Worm (Caenorhabditis elegans): Measurements from ENCODE around the gene Y22D7AL.16.
A peak's percentile ranks its signal among the peaks of the same experiment; 100 is the strongest.

Gene Y22D7AL.16

DNA sequence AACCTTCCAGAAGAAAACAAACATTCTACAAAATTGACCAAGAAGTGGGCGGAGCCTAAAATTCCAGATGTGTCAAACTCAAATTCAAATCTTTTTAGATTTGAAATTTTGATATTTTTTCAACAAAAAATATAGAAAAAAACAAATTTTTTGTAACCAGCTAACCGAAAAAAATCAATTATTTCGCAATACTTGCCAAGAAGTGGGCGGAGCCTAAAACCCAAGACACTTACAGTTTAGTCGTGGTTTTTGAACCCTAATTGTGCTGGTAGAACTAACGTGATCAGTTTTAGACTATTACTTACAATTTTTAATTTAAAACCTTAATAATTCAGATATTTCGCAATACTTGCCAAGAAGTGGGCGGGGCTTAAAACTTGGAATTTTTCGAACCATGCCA lies 8.3 kb upstream of the Y22D7AL.16 start:
- TF ChIP-seq ZK546.5 (tag; optimal IDR thresholded peaks at IDR 0.05) = no peak
- no peak for TF ChIP-seq daf-12 (tag; optimal IDR thresholded peaks at IDR 0.05)
- TF ChIP-seq ceh-28 (tag; optimal IDR thresholded peaks at IDR 0.05) = no peak
- TF ChIP-seq elt-3 (tag; optimal IDR thresholded peaks at IDR 0.05) = no peak
- no peak for TF ChIP-seq hmg-11 (tag; optimal IDR thresholded peaks at IDR 0.05)
- TF ChIP-seq elt-1 (tag; optimal IDR thresholded peaks at IDR 0.05) = no peak
- TF ChIP-seq ztf-11 (tag; optimal IDR thresholded peaks at IDR 0.05) = no peak
- no peak for TF ChIP-seq nhr-11 (tag; optimal IDR thresholded peaks at IDR 0.05)
- TF ChIP-seq nhr-76 (tag; optimal IDR thresholded peaks at IDR 0.05) = no peak
- TF ChIP-seq lsy-12 (tag; optimal IDR thresholded peaks at IDR 0.05) = no peak
- TF ChIP-seq unc-39 (tag; optimal IDR thresholded peaks at IDR 0.05) = no peak
- TF ChIP-seq ceh-16 (tag; optimal IDR thresholded peaks at IDR 0.05) = no peak
- TF ChIP-seq nhr-77 (tag; optimal IDR thresholded peaks at IDR 0.05) = no peak
- no peak for TF ChIP-seq nhr-43 (tag; optimal IDR thresholded peaks at IDR 0.05; ENCODE audit: poor library complexity, severe bottlenecking)
- TF ChIP-seq nfya-1 (tag; optimal IDR thresholded peaks at IDR 0.05; ENCODE audit: insufficient read depth) = no peak

DNA sequence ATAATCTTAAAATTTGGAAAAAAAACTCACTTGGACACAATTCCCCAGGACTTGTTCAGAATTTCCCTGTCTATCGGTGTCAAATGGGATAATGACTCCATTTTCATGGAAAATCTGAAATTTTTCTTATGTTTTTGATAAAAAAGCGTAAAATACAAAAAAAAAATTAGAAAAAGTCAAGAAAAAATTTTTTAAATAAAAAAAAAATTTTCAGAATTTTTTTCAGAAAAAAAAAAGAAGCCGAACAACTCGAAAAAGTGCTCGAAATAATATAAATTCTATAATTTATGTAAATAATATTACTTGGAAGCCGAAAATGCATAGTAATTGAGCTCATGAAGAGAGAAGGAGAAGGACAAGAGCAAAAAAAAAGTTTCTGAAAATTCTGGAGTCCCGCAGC lies 3.5 kb upstream of the Y22D7AL.16 start, which contains the start of gene glb-30:
TSS of gene glb-30 (minus strand) at position 101 of the 400 bp plus-strand sequence.
- no peak for TF ChIP-seq mml-1 (tag; optimal IDR thresholded peaks at IDR 0.05)
- no peak for TF ChIP-seq pha-4 (tag; optimal IDR thresholded peaks at IDR 0.05)
- no peak for TF ChIP-seq eor-1 (tag; optimal IDR thresholded peaks at IDR 0.05)
- TF ChIP-seq nhr-11 (tag; optimal IDR thresholded peaks at IDR 0.05) = no peak
- TF ChIP-seq jun-1 (tag; optimal IDR thresholded peaks at IDR 0.05) = no peak
- TF ChIP-seq nhr-76 (tag; optimal IDR thresholded peaks at IDR 0.05) = no peak
- TF ChIP-seq aly-2 (tag; optimal IDR thresholded peaks at IDR 0.05) = no peak
- no peak for TF ChIP-seq skn-1 (tag; optimal IDR thresholded peaks at IDR 0.05)
- TF ChIP-seq ceh-16 (tag; optimal IDR thresholded peaks at IDR 0.05) = no peak
- TF ChIP-seq fkh-2 (tag; optimal IDR thresholded peaks at IDR 0.05) = no peak

DNA sequence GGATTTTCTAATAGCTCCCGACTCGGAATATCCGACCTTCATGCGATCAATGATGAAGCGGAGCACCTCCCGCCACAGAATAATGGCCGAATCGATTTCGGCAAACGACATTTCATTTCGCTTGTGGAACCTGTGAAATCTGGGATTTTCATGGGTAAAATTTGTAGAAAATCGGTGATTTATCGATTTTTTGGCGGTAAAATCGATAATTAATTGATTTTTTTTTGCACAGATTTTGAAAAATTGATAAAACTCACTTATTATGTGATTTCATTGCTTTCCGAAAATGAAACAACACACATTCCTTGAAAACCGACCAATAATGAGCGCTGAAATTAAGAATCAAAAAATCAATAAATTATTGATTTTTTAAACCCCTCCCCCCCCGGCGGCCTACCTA lies 1.9 kb upstream of the Y22D7AL.16 start:
- TF ChIP-seq mdl-1 (tag; optimal IDR thresholded peaks at IDR 0.05) = no peak
- TF ChIP-seq daf-12 (tag; optimal IDR thresholded peaks at IDR 0.05) = no peak
- no peak for TF ChIP-seq nfya-1 (tag; optimal IDR thresholded peaks at IDR 0.05; ENCODE audit: insufficient read depth)
- TF ChIP-seq mml-1 (tag; optimal IDR thresholded peaks at IDR 0.05) = no peak
- no peak for TF ChIP-seq unc-62 (GFP tag; optimal IDR thresholded peaks at IDR 0.05)
- no peak for TF ChIP-seq elt-1 (tag; optimal IDR thresholded peaks at IDR 0.05)
- TF ChIP-seq fos-1 (tag; optimal IDR thresholded peaks at IDR 0.05) = no peak
- TF ChIP-seq ceh-28 (tag; optimal IDR thresholded peaks at IDR 0.05) = peak; percentile 76

DNA sequence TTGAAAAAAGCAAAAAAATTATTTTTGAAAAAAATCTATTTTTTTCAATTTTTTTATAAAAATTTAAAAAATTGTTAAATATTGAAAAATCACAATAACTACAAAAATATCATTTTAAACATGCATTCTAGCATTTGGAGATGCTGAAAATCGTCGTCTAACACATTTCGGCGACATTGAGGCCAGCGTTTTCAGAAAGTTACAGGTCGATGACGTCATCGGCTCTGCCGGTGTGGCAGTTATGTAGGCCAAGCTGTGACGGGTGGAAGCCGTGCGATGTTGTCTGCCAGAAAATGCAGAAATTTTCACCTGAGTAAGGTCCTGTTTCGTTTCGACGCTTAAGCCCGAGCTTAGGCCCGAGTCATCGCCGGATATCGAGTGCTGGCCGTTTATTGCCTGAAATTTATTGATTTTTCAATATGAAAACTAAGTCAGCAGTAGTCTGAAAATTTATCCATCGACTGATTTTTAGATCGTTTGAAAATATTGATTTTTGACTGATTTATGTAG lies 838 bp upstream of the Y22D7AL.16 start, which contains the start of gene Y22D7AR.3:
TSS of gene Y22D7AR.3 (minus strand) at position 51 of the 510 bp plus-strand sequence.
- no peak for TF ChIP-seq R02D3.7 (tag; optimal IDR thresholded peaks at IDR 0.05)
- TF ChIP-seq lsy-12 (tag; optimal IDR thresholded peaks at IDR 0.05) = no peak
- TF ChIP-seq nhr-28 (tag; optimal IDR thresholded peaks at IDR 0.05) = no peak
- no peak for TF ChIP-seq fos-1 (tag; optimal IDR thresholded peaks at IDR 0.05)

DNA sequence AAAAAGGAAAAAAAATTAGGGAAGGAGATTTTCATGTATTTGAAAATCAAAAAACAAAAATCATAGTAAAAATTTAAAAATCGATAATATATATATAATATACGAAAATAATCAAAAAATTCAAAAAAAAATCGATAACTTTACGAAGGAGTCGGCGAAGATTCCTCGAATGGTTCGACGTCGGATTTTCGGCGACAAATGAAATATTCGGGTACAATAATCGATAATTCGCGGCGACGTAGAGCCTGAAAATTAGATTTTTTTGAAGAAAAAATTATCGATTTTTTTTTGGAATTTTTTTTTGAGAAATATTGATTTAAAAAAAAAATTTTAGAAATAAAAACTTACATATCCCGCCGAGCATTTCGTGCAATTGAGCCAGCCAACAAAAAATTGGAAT lies 357 bp upstream of the Y22D7AL.16 start:
- TF ChIP-seq ceh-28 (tag; optimal IDR thresholded peaks at IDR 0.05) (peak; percentile 60), egl-5 (tag; optimal IDR thresholded peaks at IDR 0.05) (no peak)

DNA sequence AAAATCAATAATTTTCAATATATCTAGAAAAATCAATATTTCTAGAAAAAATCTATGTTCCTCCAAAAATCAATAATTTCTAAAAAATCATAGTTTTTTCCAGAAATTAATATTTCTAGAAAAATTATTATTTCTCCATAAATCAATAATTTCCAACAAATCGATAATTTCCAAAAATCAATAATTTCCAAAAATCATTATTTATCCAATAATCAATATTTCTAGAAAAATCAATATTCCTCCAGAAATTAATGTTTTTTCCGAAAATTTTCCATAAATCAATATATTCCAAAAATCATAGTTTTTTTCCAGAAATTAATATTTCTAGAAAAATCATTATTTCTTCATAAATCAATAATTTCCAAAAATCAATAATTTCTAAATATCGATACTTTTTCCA lies 2.0 kb downstream of the Y22D7AL.16 start:
- no peak for TF ChIP-seq ceh-9 (tag; optimal IDR thresholded peaks at IDR 0.05)
- TF ChIP-seq ceh-28 (tag; optimal IDR thresholded peaks at IDR 0.05) = peak; percentile 95

DNA sequence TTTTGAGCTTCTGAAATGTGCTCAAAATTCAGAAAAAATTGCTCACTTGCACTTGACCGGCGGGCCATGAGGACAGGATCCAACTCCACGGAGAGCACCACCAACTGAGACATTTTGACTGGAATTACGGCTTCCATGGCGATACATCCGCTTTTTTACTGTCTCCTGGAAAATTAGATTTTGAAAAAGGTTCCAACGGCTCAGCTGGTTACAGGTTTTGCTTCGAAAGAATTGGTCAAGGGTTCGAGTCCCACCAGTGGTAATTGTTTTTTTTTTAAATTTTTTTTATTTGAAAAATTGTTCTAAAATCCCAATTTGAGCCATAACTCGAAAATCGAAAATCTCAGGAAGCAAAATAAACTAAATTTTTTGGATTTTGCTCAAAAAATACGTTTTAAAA lies 2.6 kb downstream of the Y22D7AL.16 start:
- no peak for TF ChIP-seq fos-1 (tag; optimal IDR thresholded peaks at IDR 0.05)
- no peak for TF ChIP-seq unc-39 (tag; optimal IDR thresholded peaks at IDR 0.05)
- no peak for TF ChIP-seq daf-12 (tag; optimal IDR thresholded peaks at IDR 0.05)
- TF ChIP-seq ZK546.5 (tag; optimal IDR thresholded peaks at IDR 0.05) = no peak
- no peak for TF ChIP-seq elt-1 (tag; optimal IDR thresholded peaks at IDR 0.05)
- TF ChIP-seq lin-15B (tag; optimal IDR thresholded peaks at IDR 0.05) = no peak
- TF ChIP-seq aly-2 (tag; optimal IDR thresholded peaks at IDR 0.05) = no peak
- no peak for TF ChIP-seq nhr-76 (tag; optimal IDR thresholded peaks at IDR 0.05)
- no peak for TF ChIP-seq nfya-1 (tag; optimal IDR thresholded peaks at IDR 0.05; ENCODE audit: insufficient read depth)
- no peak for TF ChIP-seq nhr-28 (tag; optimal IDR thresholded peaks at IDR 0.05)
- no peak for TF ChIP-seq R02D3.7 (tag; optimal IDR thresholded peaks at IDR 0.05)
- TF ChIP-seq eor-1 (tag; optimal IDR thresholded peaks at IDR 0.05) = no peak
- no peak for TF ChIP-seq mdl-1 (tag; optimal IDR thresholded peaks at IDR 0.05)
- TF ChIP-seq lin-39 (tag; optimal IDR thresholded peaks at IDR 0.05) = no peak
- TF ChIP-seq pqm-1 (tag; optimal IDR thresholded peaks at IDR 0.05) = no peak
- no peak for TF ChIP-seq egl-27 (tag; optimal IDR thresholded peaks at IDR 0.05)
